Worm (Caenorhabditis elegans) whole organism, midembryonic: ENCODE data around the gene F47E1.2.

Experiments
- ref-1 ChIP-seq: fragments of 200-800 bp; sonication (Bioruptor generic); conservative IDR thresholded peaks from 2 replicates; pipeline ENCODE4 v1.3.6; 2022; ENCODE audit warnings: missing genetic modification reagents, missing genetic modification characterization, missing compliant biosample characterization
- ztf-23 ChIP-seq: fragments of 200-800 bp; sonication (Bioruptor generic); IDR thresholded peaks from 2 replicates; pipeline ENCODE4 v1.3.6; 2022; ENCODE audit warnings: missing genetic modification reagents, missing genetic modification characterization, missing compliant biosample characterization

- TF ChIP-seq ztf-23 (GFP tag; lab: Robert Waterston, UW): no peak
- TF ChIP-seq ref-1 (GFP tag; lab: Robert Waterston, UW): no peak
These were observed 21.2 kb upstream of the F47E1.2 start for ce11 chrX:9036237-9036636.
